Worm (Caenorhabditis elegans) whole organism, L2 larva: ENCODE data around the gene ZC266.1.

Source experiments
- C34F6.9 ChIP-seq: fragments of 150-350 bp; optimal IDR thresholded peaks from 2 replicates; lab custom pipeline; 2014; ENCODE audit warnings: missing biosample characterization, missing genetic modification characterization
- F13H6.1 ChIP-seq: sonication (generic microtip); optimal IDR thresholded peaks from 2 replicates; lab custom pipeline; 2016; ENCODE audit warnings: missing genetic modification characterization, missing compliant biosample characterization
- Y55F3AM.14 ChIP-seq: fragments of 200-800 bp; sonication (Bioruptor generic); optimal IDR thresholded peaks from 2 replicates; lab custom pipeline; 2018; ENCODE audit warnings: mild to moderate bottlenecking, missing genetic modification characterization, missing compliant biosample characterization
- alr-1 ChIP-seq: fragments of 150-350 bp; optimal IDR thresholded peaks from 2 replicates; lab custom pipeline; 2014; ENCODE audit warnings: missing biosample characterization, missing genetic modification characterization
- aly-2 ChIP-seq: fragments of 150-350 bp; optimal IDR thresholded peaks from 2 replicates; lab custom pipeline; 2014; ENCODE audit warnings: missing biosample characterization, missing genetic modification characterization
- ama-1 ChIP-seq: fragments of 150-350 bp; optimal IDR thresholded peaks from 2 replicates; lab custom pipeline; 2018; ENCODE audit warnings: inconsistent platforms
- ceh-82 ChIP-seq: fragments of 150-350 bp; optimal IDR thresholded peaks from 2 replicates; lab custom pipeline; 2014; ENCODE audit warnings: missing biosample characterization, missing genetic modification characterization
- crh-2 ChIP-seq: sonication (generic microtip); optimal IDR thresholded peaks from 2 replicates; lab custom pipeline; 2017; ENCODE audit warnings: missing biosample characterization, missing genetic modification characterization
- elt-1 ChIP-seq: fragments of 150-350 bp; optimal IDR thresholded peaks from 2 replicates; lab custom pipeline; 2014; ENCODE audit warnings: missing biosample characterization, missing genetic modification characterization
- elt-3 ChIP-seq: sonication (generic microtip); optimal IDR thresholded peaks from 2 replicates; lab custom pipeline; 2017; ENCODE audit warnings: missing biosample characterization, missing genetic modification characterization
- fos-1 ChIP-seq: fragments of 150-350 bp; optimal IDR thresholded peaks from 2 replicates; lab custom pipeline; 2014; ENCODE audit warnings: missing biosample characterization, missing genetic modification characterization
- gmeb-1 ChIP-seq: fragments of 150-350 bp; optimal IDR thresholded peaks from 2 replicates; lab custom pipeline; 2014; ENCODE audit warnings: missing biosample characterization, missing genetic modification characterization
- lin-11 ChIP-seq: fragments of 150-350 bp; sonication (generic microtip); optimal IDR thresholded peaks from 2 replicates; lab custom pipeline; 2014; ENCODE audit warnings: missing biosample characterization, missing genetic modification characterization, inconsistent platforms, mixed read lengths
- lin-13 ChIP-seq: fragments of 150-350 bp; optimal IDR thresholded peaks from 2 replicates; lab custom pipeline; 2014; ENCODE audit warnings: missing biosample characterization, missing genetic modification reagents, missing genetic modification characterization
- lsy-2 ChIP-seq, 2 experiments: fragments of 150-350 bp in 1 of 2; sonication (generic microtip) in 1 of 2; optimal IDR thresholded peaks; 2 replicates each; lab custom pipeline; 2014 to 2017; ENCODE audit warnings: missing biosample characterization in 2 of 2, missing genetic modification characterization in 2 of 2
- mab-5 ChIP-seq: fragments of 150-350 bp; optimal IDR thresholded peaks from 2 replicates; lab custom pipeline; 2014; ENCODE audit warnings: missing biosample characterization, missing genetic modification characterization
- mbf-1 ChIP-seq: sonication (generic microtip); optimal IDR thresholded peaks from 2 replicates; lab custom pipeline; 2017; ENCODE audit warnings: missing biosample characterization, missing genetic modification characterization
- nhr-10 ChIP-seq: sonication (generic microtip); optimal IDR thresholded peaks from 2 replicates; lab custom pipeline; 2017; ENCODE audit warnings: missing biosample characterization, missing genetic modification characterization
- nhr-11 ChIP-seq: fragments of 150-350 bp; optimal IDR thresholded peaks from 2 replicates; lab custom pipeline; 2014; ENCODE audit warnings: missing biosample characterization, missing genetic modification characterization
- nhr-129 ChIP-seq: fragments of 150-350 bp; optimal IDR thresholded peaks from 2 replicates; lab custom pipeline; 2014; ENCODE audit warnings: missing biosample characterization, missing genetic modification characterization
- nhr-21 ChIP-seq: fragments of 150-350 bp; optimal IDR thresholded peaks from 2 replicates; lab custom pipeline; 2014; ENCODE audit warnings: missing biosample characterization, missing genetic modification characterization
- nhr-237 ChIP-seq: fragments of 150-350 bp; optimal IDR thresholded peaks from 2 replicates; lab custom pipeline; 2014; ENCODE audit warnings: missing biosample characterization, missing genetic modification characterization
- nhr-25 ChIP-seq: fragments of 150-350 bp; sonication (generic microtip); optimal IDR thresholded peaks from 3 replicates; lab custom pipeline; 2014; ENCODE audit warnings: missing biosample characterization, missing genetic modification characterization
- nhr-77 ChIP-seq: fragments of 150-350 bp; optimal IDR thresholded peaks from 2 replicates; lab custom pipeline; 2014; ENCODE audit warnings: missing biosample characterization, missing genetic modification characterization
- peb-1 ChIP-seq: fragments of 150-350 bp; optimal IDR thresholded peaks from 2 replicates; lab custom pipeline; 2014; ENCODE audit warnings: missing biosample characterization, missing genetic modification characterization
- sem-4 ChIP-seq: fragments of 150-350 bp; optimal IDR thresholded peaks from 2 replicates; lab custom pipeline; 2014; ENCODE audit warnings: missing biosample characterization, missing genetic modification reagents, missing genetic modification characterization
- skn-1 ChIP-seq: sonication (generic microtip); optimal IDR thresholded peaks from 2 replicates; lab custom pipeline; 2017; ENCODE audit warnings: missing biosample characterization, missing genetic modification characterization
- sma-3 ChIP-seq: sonication (generic microtip); optimal IDR thresholded peaks from 2 replicates; lab custom pipeline; 2016; ENCODE audit warnings: missing genetic modification reagents, missing genetic modification characterization, missing compliant biosample characterization
- sma-9 ChIP-seq, 2 experiments: fragments of 150-350 bp in 1 of 2; sonication (generic microtip) in 1 of 2; optimal IDR thresholded peaks; 2 replicates each; lab custom pipeline; 2014 to 2016; ENCODE audit warnings: missing genetic modification characterization in 2 of 2, mild to moderate bottlenecking in 1 of 2, missing biosample characterization in 1 of 2, missing compliant biosample characterization in 1 of 2, missing genetic modification reagents in 1 of 2, moderate library complexity in 1 of 2
- snpc-4 ChIP-seq: fragments of 150-350 bp; optimal IDR thresholded peaks from 2 replicates; lab custom pipeline; 2014; ENCODE audit warnings: missing biosample characterization, missing genetic modification characterization
- unc-55 ChIP-seq: fragments of 150-350 bp; sonication (generic microtip); optimal IDR thresholded peaks from 3 replicates; lab custom pipeline; 2014; ENCODE audit warnings: missing biosample characterization, missing genetic modification reagents, missing genetic modification characterization
- zag-1 ChIP-seq: fragments of 150-350 bp; optimal IDR thresholded peaks from 2 replicates; lab custom pipeline; 2014; ENCODE audit warnings: missing biosample characterization, missing genetic modification characterization
- ztf-1 ChIP-seq: fragments of 200-800 bp; sonication (Bioruptor generic); conservative IDR thresholded peaks from 2 replicates; pipeline ENCODE4 v1.3.6; 2022; ENCODE audit warnings: missing genetic modification characterization, missing compliant biosample characterization
- ztf-11 ChIP-seq: sonication (generic microtip); optimal IDR thresholded peaks from 2 replicates; lab custom pipeline; 2017; ENCODE audit warnings: missing biosample characterization, missing genetic modification characterization

The ZC266.1 gene

ce11 chrV:4733952-4734351 is 33.9 kb upstream of the ZC266.1 start:
- TF ChIP-seq mbf-1 (tag; lab: Kevin White, UChicago): no peak
- TF ChIP-seq alr-1: no peak
- no peak for TF ChIP-seq F13H6.1 (tag; lab: Kevin White, UChicago)
- no peak for TF ChIP-seq elt-3 (tag; lab: Kevin White, UChicago)
- no peak for TF ChIP-seq lin-13 (GFP tag; lab: Kevin White, UChicago)
- TF ChIP-seq ztf-1 (GFP tag; lab: Robert Waterston, UW): no peak
- TF ChIP-seq ztf-11 (tag; lab: Kevin White, UChicago): no peak
- no peak for TF ChIP-seq elt-1 (tag; lab: Kevin White, UChicago)
- no peak for TF ChIP-seq nhr-10
- TF ChIP-seq lin-11: no peak

DNA sequence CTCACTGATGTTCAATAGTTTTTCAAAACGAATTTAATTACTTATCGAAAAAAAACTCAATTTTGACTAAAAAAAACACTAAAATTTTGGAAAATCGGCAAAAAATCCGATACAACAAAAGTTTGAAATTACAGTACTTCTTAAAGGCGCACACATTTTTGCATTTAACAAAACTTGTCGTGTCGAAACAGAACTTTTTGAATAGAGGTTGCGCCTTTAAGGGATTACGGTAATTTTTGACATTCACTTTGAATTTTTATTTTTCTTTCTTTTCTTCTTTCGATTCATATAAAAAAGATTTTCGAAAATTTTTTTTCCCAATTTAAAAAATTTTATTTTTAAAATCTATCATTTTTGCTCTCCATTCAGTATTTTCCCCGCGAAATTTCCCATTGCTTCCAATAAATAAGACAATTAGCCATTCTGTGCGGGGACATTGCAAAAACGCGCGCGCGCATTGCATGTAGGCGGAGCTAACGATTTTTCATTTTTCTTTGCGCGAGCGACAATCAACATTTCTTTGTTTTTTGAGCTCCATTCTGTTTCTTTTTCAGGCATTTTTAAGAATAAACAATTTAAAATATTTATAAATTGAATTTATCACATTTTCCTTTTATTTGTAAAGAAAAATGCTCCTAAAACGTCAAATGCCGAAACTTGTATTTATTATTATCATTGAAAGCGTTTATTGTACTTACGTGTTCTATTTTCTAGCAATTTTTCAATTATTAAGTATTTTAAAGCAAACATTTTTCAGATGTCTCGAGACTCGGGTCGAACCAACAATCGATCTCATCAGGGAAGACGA is 31.3 kb upstream of the ZC266.1 start, which contains the start of gene F39G3.3:
TSS of gene F39G3.3 (plus strand) at position 758 of the 808 bp plus-strand sequence.
- TF ChIP-seq fos-1 (tag; lab: Kevin White, UChicago) (peak; percentile 30), aly-2 (no peak), lsy-2 (tag; optimal IDR thresholded peaks at IDR 0.05; lab: Kevin White, UChicago) (peak in 1 of 2 experiments; percentile 67), skn-1 (tag; lab: Kevin White, UChicago) (peak; percentile 12), lin-13 (GFP tag; lab: Kevin White, UChicago) (peak; percentile 59), snpc-4 (tag; lab: Kevin White, UChicago) (no peak), gmeb-1 (tag; lab: Kevin White, UChicago) (peak; percentile 69), C34F6.9 (tag; lab: Kevin White, UChicago) (peak; percentile 60), sma-9 (GFP tag; optimal IDR thresholded peaks at IDR 0.05; lab: Kevin White, UChicago) (peak; percentile 51), sma-9 (tag; optimal IDR thresholded peaks at IDR 0.05; lab: Kevin White, UChicago) (no peak), lin-11 (peak; percentile 47), sem-4 (tag; lab: Kevin White, UChicago) (peak; percentile 48), ceh-82 (tag; lab: Kevin White, UChicago) (no peak), F13H6.1 (tag; lab: Kevin White, UChicago) (peak; percentile 58), peb-1 (no peak), nhr-129 (peak; percentile 38), unc-55 (GFP tag; lab: Kevin White, UChicago) (peak; percentile 73), elt-3 (tag; lab: Kevin White, UChicago) (no peak), nhr-77 (tag; lab: Kevin White, UChicago) (no peak), nhr-25 (tag; lab: Kevin White, UChicago) (peak; percentile 54), sma-3 (GFP tag; lab: Kevin White, UChicago) (peak; percentile 40), nhr-237 (tag; lab: Kevin White, UChicago) (no peak), mab-5 (tag; lab: Kevin White, UChicago) (peak; percentile 71), crh-2 (tag; lab: Kevin White, UChicago) (peak; percentile 42), ama-1 (lab: Kevin White, UChicago) (peak; percentile 3), nhr-10 (no peak), nhr-11 (tag; lab: Kevin White, UChicago) (no peak), nhr-21 (tag; lab: Kevin White, UChicago) (peak; percentile 6)

DNA sequence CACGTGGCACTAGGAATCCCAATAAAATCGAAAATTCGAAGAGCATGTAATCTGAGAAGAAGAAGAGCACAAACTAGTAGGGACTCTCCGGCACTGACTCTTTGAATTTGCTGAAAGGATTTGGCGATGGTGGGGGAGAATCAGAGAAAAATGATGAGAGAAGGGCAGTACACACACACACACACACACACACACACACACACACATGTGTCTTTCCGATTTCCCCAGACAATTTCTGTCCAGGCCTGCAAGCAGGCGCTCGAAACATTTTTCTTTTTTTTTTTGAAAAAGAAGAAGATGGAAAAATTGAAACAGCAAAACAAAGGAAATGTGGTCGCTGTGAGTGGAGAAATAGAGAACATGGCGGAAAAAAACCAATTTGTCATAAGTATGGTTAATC is 30.0 kb upstream of the ZC266.1 start, which contains the start of gene tig-2:
TSS of gene tig-2 (minus strand) at position 87 of the 400 bp plus-strand sequence.
- TF ChIP-seq lsy-2 (tag; optimal IDR thresholded peaks at IDR 0.05; lab: Kevin White, UChicago) (peak in 1 of 2 experiments; percentile 20), Y55F3AM.14 (peak; percentile 59), zag-1 (tag; lab: Kevin White, UChicago) (no peak), lin-13 (GFP tag; lab: Kevin White, UChicago) (peak; percentile 1), elt-3 (tag; lab: Kevin White, UChicago) (no peak), mab-5 (tag; lab: Kevin White, UChicago) (no peak), F13H6.1 (tag; lab: Kevin White, UChicago) (peak; percentile 58), nhr-129 (peak; percentile 54), ceh-82 (tag; lab: Kevin White, UChicago) (no peak), C34F6.9 (tag; lab: Kevin White, UChicago) (peak; percentile 29), ztf-1 (GFP tag; lab: Robert Waterston, UW) (no peak), snpc-4 (tag; lab: Kevin White, UChicago) (no peak), crh-2 (tag; lab: Kevin White, UChicago) (peak; percentile 2)
